Fruit fly (Drosophila melanogaster): ENCODE measurements around the gene vir-1.
A peak's percentile ranks its signal among the peaks of the same experiment; 100 is the strongest.

The vir-1 gene

dm6 chr2L:12453192-12453800 is 30.1 kb upstream of the vir-1 start, which contains the start of gene CG5418:
Gene CG5418, minus strand, starts transcription at chr2L:12453242.
- no peak for TF ChIP-seq brk (GFP tag; optimal IDR thresholded peaks at IDR 0.05)
- no peak for TF ChIP-seq Mio (GFP tag; optimal IDR thresholded peaks at IDR 0.05)
- TF ChIP-seq Abd-B (GFP tag; optimal IDR thresholded peaks at IDR 0.05), result no peak
- no peak for TF ChIP-seq dsf (GFP tag; optimal IDR thresholded peaks at IDR 0.05; ENCODE audit: borderline replicate concordance)
- no peak for TF ChIP-seq fru (GFP tag; optimal IDR thresholded peaks at IDR 0.05)
- no peak for TF ChIP-seq psq (GFP tag; optimal IDR thresholded peaks at IDR 0.05)
- no peak for TF ChIP-seq Jra (GFP tag; optimal IDR thresholded peaks at IDR 0.05)
- no peak for TF ChIP-seq br (GFP tag; optimal IDR thresholded peaks at IDR 0.05)
- no peak for TF ChIP-seq tai (GFP tag; optimal IDR thresholded peaks at IDR 0.05)
- no peak for TF ChIP-seq jim (GFP tag; optimal IDR thresholded peaks at IDR 0.05)
- no peak for TF ChIP-seq rgr (GFP tag; optimal IDR thresholded peaks at IDR 0.05)
- no peak for TF ChIP-seq N (GFP tag; optimal IDR thresholded peaks at IDR 0.05)
- TF ChIP-seq woc (GFP tag; optimal IDR thresholded peaks at IDR 0.05), result no peak
- TF ChIP-seq dl (GFP tag; optimal IDR thresholded peaks at IDR 0.05; ENCODE audit: insufficient read depth in 1 of 2, partially characterized antibody in 2 of 2), result no peak
- TF ChIP-seq Sp1 (GFP tag; optimal IDR thresholded peaks at IDR 0.05), result no peak
- no peak for TF ChIP-seq ey (GFP tag; optimal IDR thresholded peaks at IDR 0.05)
- TF ChIP-seq usp (GFP tag; optimal IDR thresholded peaks at IDR 0.05), result no peak
- TF ChIP-seq lola (GFP tag; optimal IDR thresholded peaks at IDR 0.05), result no peak

DNA sequence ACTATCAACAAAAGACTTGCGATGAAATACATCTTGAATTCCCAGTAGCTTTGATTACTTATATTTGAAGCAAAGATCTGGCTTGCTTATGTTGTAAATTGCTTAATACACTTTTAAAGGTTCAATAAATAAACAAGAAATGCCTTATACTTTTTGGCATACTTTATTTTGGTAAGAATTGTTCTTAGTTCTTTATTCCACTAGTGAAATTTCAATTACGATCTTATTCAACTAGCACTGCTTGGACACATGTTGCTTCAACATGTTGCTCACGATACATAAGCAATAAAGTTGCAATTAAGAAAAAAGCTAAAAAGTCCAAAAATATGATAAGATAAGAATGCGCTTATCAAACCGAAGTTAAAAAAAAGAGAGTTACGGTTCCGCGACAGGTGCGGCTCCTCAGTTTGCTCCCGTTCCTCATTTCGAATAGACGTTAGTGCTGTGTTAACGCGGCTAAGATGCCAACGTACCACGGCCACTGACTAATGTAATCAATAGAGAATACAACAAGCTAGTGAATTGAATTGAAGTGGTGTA is 24.9 kb upstream of the vir-1 start, which contains the start of the genes CG5421 and Oatp33Eb:
CG5421 (minus strand) TSS at position 51 of the 540 bp plus-strand sequence.
Oatp33Eb (plus strand) TSS at position 403 of the 540 bp plus-strand sequence.
- TF ChIP-seq sage (GFP tag; optimal IDR thresholded peaks at IDR 0.05) (peak; percentile 36), Sp1 (GFP tag; optimal IDR thresholded peaks at IDR 0.05) (peak; percentile 39), jim (GFP tag; optimal IDR thresholded peaks at IDR 0.05) (no peak)

DNA sequence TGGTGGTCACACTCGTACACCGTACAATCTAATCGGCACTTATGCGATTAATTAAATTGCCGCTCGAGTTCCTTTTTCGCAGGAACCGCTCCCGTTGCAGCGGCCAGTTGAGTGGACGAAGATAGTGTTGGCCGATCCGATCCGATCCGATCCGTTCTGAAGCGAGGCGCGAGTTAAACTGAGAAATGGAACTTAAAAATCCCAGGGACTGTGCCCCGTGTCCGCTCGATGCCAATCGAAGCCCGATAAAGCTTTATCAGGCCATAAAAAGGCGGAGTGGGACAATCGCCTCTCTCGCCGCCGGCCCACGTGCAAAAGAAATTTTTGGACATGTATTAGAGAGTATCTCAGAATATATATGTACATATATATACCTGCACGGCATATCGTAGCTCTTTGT is 22.5 kb upstream of the vir-1 start, which contains the start of gene Oatp33Ea:
Oatp33Ea (minus strand) TSS at position 182 of the 400 bp plus-strand sequence.
- TF ChIP-seq Hnf4 (GFP tag; optimal IDR thresholded peaks at IDR 0.05), result no peak
- peak; percentile 5 for TF ChIP-seq h (GFP tag; optimal IDR thresholded peaks at IDR 0.05)
- TF ChIP-seq Hr78 (GFP tag; optimal IDR thresholded peaks at IDR 0.05), result no peak
- peak; percentile 52 for TF ChIP-seq CrebA (GFP tag; optimal IDR thresholded peaks at IDR 0.05; ENCODE audit: borderline replicate concordance)
- TF ChIP-seq Rel (GFP tag; optimal IDR thresholded peaks at IDR 0.05), result no peak
- peak; percentile 65 for TF ChIP-seq Rel (tag; optimal IDR thresholded peaks at IDR 0.05)
- no peak for TF ChIP-seq dmrt93B (GFP tag; optimal IDR thresholded peaks at IDR 0.05)

- TF ChIP-seq pan (optimal IDR thresholded peaks at IDR 0.05) (no peak), Mio (GFP tag; optimal IDR thresholded peaks at IDR 0.05) (no peak), rgr (GFP tag; optimal IDR thresholded peaks at IDR 0.05) (peak; percentile 27), Myc (optimal IDR thresholded peaks at IDR 0.05) (peak; percentile 70), Hr83 (GFP tag; optimal IDR thresholded peaks at IDR 0.05; ENCODE audit: poor library complexity, severe bottlenecking) (peak; percentile 34), Dfd (GFP tag; optimal IDR thresholded peaks at IDR 0.05) (no peak), Sp1 (GFP tag; optimal IDR thresholded peaks at IDR 0.05) (no peak), psq (GFP tag; optimal IDR thresholded peaks at IDR 0.05) (peak; percentile 98), fru (GFP tag; optimal IDR thresholded peaks at IDR 0.05) (no peak), woc (GFP tag; optimal IDR thresholded peaks at IDR 0.05) (peak; percentile 77), Rel (GFP tag; optimal IDR thresholded peaks at IDR 0.05) (no peak), Rel (tag; optimal IDR thresholded peaks at IDR 0.05) (peak; percentile 45)
Measured at dm6 chr2L:12435976-12436771, 12.9 kb upstream of the vir-1 start.

DNA sequence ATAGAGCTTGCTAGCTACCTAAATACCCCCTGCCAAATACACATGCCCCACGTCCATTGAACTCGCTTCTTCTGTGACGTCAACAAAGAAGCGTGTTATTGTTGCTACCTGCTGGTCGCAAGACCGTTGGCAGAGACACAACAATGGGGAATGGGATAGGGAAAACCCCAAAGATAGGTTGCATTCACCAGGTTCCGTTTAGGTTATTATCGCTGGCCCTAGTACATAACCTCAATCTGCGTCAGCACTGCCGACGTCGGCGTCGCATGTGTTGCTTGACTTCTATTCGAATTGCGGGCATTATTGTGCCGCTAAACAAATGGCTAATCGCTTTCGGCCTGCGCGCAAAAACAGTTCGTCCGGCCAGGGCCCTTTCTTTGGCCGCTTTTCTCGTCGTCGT is 12.2 kb upstream of the vir-1 start:
- TF ChIP-seq Rel (GFP tag; optimal IDR thresholded peaks at IDR 0.05), result no peak
- TF ChIP-seq Rel (tag; optimal IDR thresholded peaks at IDR 0.05), result peak; percentile 93
- TF ChIP-seq N (GFP tag; optimal IDR thresholded peaks at IDR 0.05), result no peak
- TF ChIP-seq lola (GFP tag; optimal IDR thresholded peaks at IDR 0.05), result no peak
- TF ChIP-seq dmrt93B (GFP tag; optimal IDR thresholded peaks at IDR 0.05), result no peak
- no peak for TF ChIP-seq CG9705 (GFP tag; optimal IDR thresholded peaks at IDR 0.05)

Data from whole organism, wandering third instar larva.